Fruit fly (Drosophila melanogaster) whole organism, pupa: ENCODE data around the gene Sras.

ENCODE experiments used
- CG34367 ChIP-seq: fragments of 200-800 bp; sonication (Bioruptor generic); optimal IDR thresholded peaks from 2 replicates; lab custom pipeline; 2018; ENCODE audit warnings: missing biosample characterization, mild to moderate bottlenecking, missing genetic modification characterization
- CG8159 ChIP-seq: fragments of 200-800 bp; sonication (Bioruptor generic); optimal IDR thresholded peaks from 3 replicates; lab custom pipeline; 2018; ENCODE audit warnings: missing biosample characterization, mild to moderate bottlenecking, missing genetic modification characterization, moderate library complexity
- Pif1A ChIP-seq: fragments of 200-800 bp; sonication (Bioruptor generic); optimal IDR thresholded peaks from 3 replicates; lab custom pipeline; 2016; ENCODE audit warnings: missing biosample characterization, missing genetic modification characterization

DNA sequence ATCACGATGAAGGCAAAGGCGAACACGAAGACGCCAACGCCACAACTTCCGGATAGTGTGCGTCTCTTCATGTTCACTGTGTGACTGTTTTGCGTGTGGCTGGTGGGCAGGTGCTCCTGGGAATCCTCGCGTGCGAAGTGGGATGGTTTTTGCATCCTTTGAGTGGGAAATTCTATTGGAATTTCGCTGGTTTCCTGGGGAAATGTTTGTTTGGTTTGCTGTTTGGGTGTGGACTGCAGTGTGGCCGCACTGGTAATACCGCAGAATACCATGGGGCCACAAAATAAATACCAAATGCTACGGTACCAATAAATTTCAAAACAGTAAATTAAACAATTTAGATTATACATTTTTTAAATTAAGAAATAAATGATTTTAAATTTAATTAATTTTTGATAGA is 2.2 kb upstream of the Sras start, which contains the start of gene sinu:
- TF ChIP-seq Pif1A (GFP tag; lab: Kevin White, UChicago): no peak
- TF ChIP-seq CG34367: no peak
- no peak for TF ChIP-seq CG8159 (tag; lab: Kevin White, UChicago)
